Worm (Caenorhabditis elegans): ENCODE results near the gene rpb-8.

Gene rpb-8

ce11 chrIII:4873395-4873794 is 44.4 kb downstream of the rpb-8 start:
- TF ChIP-seq nhr-10 (tag; optimal IDR thresholded peaks at IDR 0.05): no peak
- no peak for TF ChIP-seq nhr-6 (tag; optimal IDR thresholded peaks at IDR 0.05)
- TF ChIP-seq unc-62 (GFP tag; optimal IDR thresholded peaks at IDR 0.05): no peak
- TF ChIP-seq ztf-1 (GFP tag; conservative IDR thresholded peaks at IDR 0.05): no peak
- no peak for TF ChIP-seq sem-4 (tag; optimal IDR thresholded peaks at IDR 0.05)
- TF ChIP-seq fos-1 (tag; optimal IDR thresholded peaks at IDR 0.05): no peak
- no peak for TF ChIP-seq R02D3.7 (tag; optimal IDR thresholded peaks at IDR 0.05)
- no peak for TF ChIP-seq ceh-82 (tag; optimal IDR thresholded peaks at IDR 0.05)
- TF ChIP-seq Y55F3AM.14 (GFP tag; optimal IDR thresholded peaks at IDR 0.05): no peak
- no peak for TF ChIP-seq nhr-11 (tag; optimal IDR thresholded peaks at IDR 0.05)
- no peak for TF ChIP-seq skn-1 (tag; optimal IDR thresholded peaks at IDR 0.05)
- no peak for TF ChIP-seq mbf-1 (tag; optimal IDR thresholded peaks at IDR 0.05)
- TF ChIP-seq ztf-4 (tag; optimal IDR thresholded peaks at IDR 0.05): no peak
- no peak for TF ChIP-seq alr-1 (tag; optimal IDR thresholded peaks at IDR 0.05)
- TF ChIP-seq elt-3 (tag; optimal IDR thresholded peaks at IDR 0.05): no peak
- TF ChIP-seq blmp-1 (tag; optimal IDR thresholded peaks at IDR 0.05; ENCODE audit: insufficient read depth): no peak
- TF ChIP-seq sma-3 (GFP tag; optimal IDR thresholded peaks at IDR 0.05): no peak

ce11 chrIII:4870478-4870877 is 47.3 kb downstream of the rpb-8 start, which contains the start of gene gipc-1:
gipc-1 (plus strand) TSS chrIII:4870778.
- TF ChIP-seq sma-9 (GFP tag; optimal IDR thresholded peaks at IDR 0.05) (no peak), sma-9 (tag; optimal IDR thresholded peaks at IDR 0.05) (no peak), lsy-2 (tag; optimal IDR thresholded peaks at IDR 0.05) (no peak), skn-1 (tag; optimal IDR thresholded peaks at IDR 0.05) (no peak), sma-3 (GFP tag; optimal IDR thresholded peaks at IDR 0.05) (no peak), nhr-25 (tag; optimal IDR thresholded peaks at IDR 0.05) (no peak), egl-27 (tag; optimal IDR thresholded peaks at IDR 0.05) (no peak)

ce11 chrIII:4868643-4869042 is 49.2 kb downstream of the rpb-8 start, which contains the start of the genes msd-4 and C35D10.3:
msd-4 (minus strand) TSS chrIII:4868743.
C35D10.3 (plus strand) TSS chrIII:4868921.
- TF ChIP-seq F13H6.1 (tag; optimal IDR thresholded peaks at IDR 0.05) (no peak), zag-1 (tag; optimal IDR thresholded peaks at IDR 0.05) (no peak), nhr-25 (tag; optimal IDR thresholded peaks at IDR 0.05) (no peak), aly-2 (tag; optimal IDR thresholded peaks at IDR 0.05) (no peak), ama-1 (optimal IDR thresholded peaks at IDR 0.05) (no peak), nhr-10 (tag; optimal IDR thresholded peaks at IDR 0.05) (no peak), unc-55 (GFP tag; optimal IDR thresholded peaks at IDR 0.05) (no peak), elt-1 (tag; optimal IDR thresholded peaks at IDR 0.05) (no peak), nhr-237 (tag; optimal IDR thresholded peaks at IDR 0.05) (no peak), sma-9 (GFP tag; optimal IDR thresholded peaks at IDR 0.05) (no peak), sma-9 (tag; optimal IDR thresholded peaks at IDR 0.05) (no peak), Y55F3AM.14 (GFP tag; optimal IDR thresholded peaks at IDR 0.05) (no peak)
